Worm (Caenorhabditis elegans) whole organism, L1 larva: Measurements from ENCODE around the gene F13H8.2.

ENCODE experiments used
- C34B4.2 ChIP-seq: sonication (generic microtip); optimal IDR thresholded peaks from 2 replicates; lab custom pipeline; 2017; ENCODE audit warnings: mild to moderate bottlenecking, missing genetic modification characterization, missing compliant biosample characterization
- aly-2 ChIP-seq: fragments of 150-350 bp; optimal IDR thresholded peaks from 2 replicates; lab custom pipeline; 2014; ENCODE audit warnings: missing biosample characterization, missing genetic modification characterization
- ama-1 ChIP-seq: fragments of 150-350 bp; optimal IDR thresholded peaks from 2 replicates; lab custom pipeline; 2014
- blmp-1 ChIP-seq: fragments of 150-350 bp; optimal IDR thresholded peaks from 2 replicates; lab custom pipeline; 2014; ENCODE audit warnings: missing biosample characterization, missing genetic modification characterization
- ceh-88 ChIP-seq: fragments of 200-800 bp; sonication (Bioruptor generic); IDR thresholded peaks from 2 replicates; pipeline ENCODE4 v1.3.6; 2022; ENCODE audit warnings: missing genetic modification characterization, missing compliant biosample characterization
- ceh-90 ChIP-seq: sonication (generic microtip); optimal IDR thresholded peaks from 2 replicates; lab custom pipeline; 2016; ENCODE audit warnings: missing genetic modification characterization, missing compliant biosample characterization
- ces-1 ChIP-seq: fragments of 150-350 bp; optimal IDR thresholded peaks from 2 replicates; lab custom pipeline; 2014; ENCODE audit warnings: missing biosample characterization, missing genetic modification reagents, missing genetic modification characterization
- dpl-1 ChIP-seq, 3 experiments: fragments of 150-350 bp in 2 of 3; sonication (generic microtip) in 1 of 3; optimal IDR thresholded peaks; 2 replicates each; lab custom pipeline; 2014 to 2017; ENCODE audit warnings: missing biosample characterization in 3 of 3, missing genetic modification characterization in 3 of 3, missing genetic modification reagents in 3 of 3
- dsc-1 ChIP-seq: sonication (generic microtip); optimal IDR thresholded peaks from 2 replicates; lab custom pipeline; 2016; ENCODE audit warnings: mild to moderate bottlenecking, missing genetic modification characterization, missing compliant biosample characterization
- efl-1 ChIP-seq, 4 experiments: fragments of 150-350 bp; optimal IDR thresholded peaks in 3 of 4; peaks in 1 of 4; 1 replicate in 1 of 4; 2 replicates in 3 of 4; lab custom pipeline; 2014; ENCODE audit warnings: missing biosample characterization in 2 of 4, missing genetic modification characterization in 2 of 4, missing genetic modification reagents in 2 of 4
- efl-3 ChIP-seq: fragments of 200-800 bp; sonication (Bioruptor generic); optimal IDR thresholded peaks from 2 replicates; lab custom pipeline; 2018; ENCODE audit warnings: mild to moderate bottlenecking, missing genetic modification characterization, missing compliant biosample characterization
- egl-27 ChIP-seq, 2 experiments: fragments of 150-350 bp in 1 of 2; sonication (generic microtip); optimal IDR thresholded peaks; 3 replicates each; lab custom pipeline; 2017 to 2018; ENCODE audit warnings: missing biosample characterization in 2 of 2, missing genetic modification characterization in 2 of 2, missing genetic modification reagents in 2 of 2
- elt-3 ChIP-seq, 6 experiments: fragments of 150-350 bp in 1 of 6; sonication (generic microtip); optimal IDR thresholded peaks; 2 replicates each; lab custom pipeline; 2017 to 2018; ENCODE audit warnings: missing biosample characterization in 6 of 6, missing genetic modification characterization in 6 of 6, inconsistent platforms in 1 of 6
- fkh-4 ChIP-seq: sonication (generic microtip); optimal IDR thresholded peaks from 2 replicates; lab custom pipeline; 2016; ENCODE audit warnings: missing compliant biosample characterization, missing genetic modification characterization, borderline replicate concordance
- fos-1 ChIP-seq: fragments of 150-350 bp; optimal IDR thresholded peaks from 2 replicates; lab custom pipeline; 2014; ENCODE audit warnings: missing biosample characterization, missing genetic modification characterization
- lin-35 ChIP-seq, 2 experiments: fragments of 150-350 bp; optimal IDR thresholded peaks; 2 replicates each; lab custom pipeline; 2014; ENCODE audit warnings: missing biosample characterization in 2 of 2, missing genetic modification characterization in 2 of 2, missing genetic modification reagents in 2 of 2
- lsy-2 ChIP-seq, 2 experiments: fragments of 150-350 bp; optimal IDR thresholded peaks; 2 replicates each; lab custom pipeline; 2014; ENCODE audit warnings: missing biosample characterization in 2 of 2, missing genetic modification characterization in 2 of 2
- mdl-1 ChIP-seq, 2 experiments: fragments of 150-350 bp; optimal IDR thresholded peaks; 2 replicates each; lab custom pipeline; 2014 to 2017; ENCODE audit warnings: missing biosample characterization in 2 of 2, missing genetic modification characterization in 2 of 2, inconsistent platforms in 1 of 2
- nhr-11 ChIP-seq: fragments of 150-350 bp; optimal IDR thresholded peaks from 2 replicates; lab custom pipeline; 2014; ENCODE audit warnings: missing biosample characterization, missing genetic modification characterization
- nhr-20 ChIP-seq: sonication (generic microtip); optimal IDR thresholded peaks from 2 replicates; lab custom pipeline; 2016; ENCODE audit warnings: mild to moderate bottlenecking, missing genetic modification characterization, missing compliant biosample characterization
- nhr-71 ChIP-seq: sonication (generic microtip); optimal IDR thresholded peaks from 2 replicates; lab custom pipeline; 2016; ENCODE audit warnings: mild to moderate bottlenecking, missing genetic modification characterization, moderate library complexity, missing compliant biosample characterization
- nhr-90 ChIP-seq: sonication (generic microtip); optimal IDR thresholded peaks from 2 replicates; lab custom pipeline; 2016; ENCODE audit warnings: mild to moderate bottlenecking, missing genetic modification characterization, missing compliant biosample characterization; ENCODE audit not compliant: poor library complexity
- rnt-1 ChIP-seq: sonication (generic microtip); optimal IDR thresholded peaks from 2 replicates; lab custom pipeline; 2016; ENCODE audit warnings: mild to moderate bottlenecking, missing genetic modification characterization, moderate library complexity, missing compliant biosample characterization
- skn-1 ChIP-seq: fragments of 150-350 bp; optimal IDR thresholded peaks from 2 replicates; lab custom pipeline; 2014; ENCODE audit warnings: missing biosample characterization, missing genetic modification characterization
- snpc-4 ChIP-seq: fragments of 150-350 bp; optimal IDR thresholded peaks from 2 replicates; lab custom pipeline; 2014; ENCODE audit warnings: missing biosample characterization, missing genetic modification characterization
- snu-23 ChIP-seq: sonication (generic microtip); optimal IDR thresholded peaks from 2 replicates; lab custom pipeline; 2016; ENCODE audit warnings: missing genetic modification characterization, missing compliant biosample characterization
- swsn-7 ChIP-seq: sonication (generic microtip); optimal IDR thresholded peaks from 2 replicates; lab custom pipeline; 2016; ENCODE audit warnings: missing genetic modification characterization, missing compliant biosample characterization
- tlp-1 ChIP-seq: fragments of 150-350 bp; optimal IDR thresholded peaks from 2 replicates; lab custom pipeline; 2014; ENCODE audit warnings: missing biosample characterization, missing genetic modification characterization
- unc-30 ChIP-seq: sonication (generic microtip); optimal IDR thresholded peaks from 2 replicates; lab custom pipeline; 2017; ENCODE audit warnings: missing biosample characterization, missing genetic modification characterization
- unc-62 ChIP-seq: fragments of 150-350 bp; optimal IDR thresholded peaks from 2 replicates; lab custom pipeline; 2014; ENCODE audit warnings: missing biosample characterization, missing genetic modification reagents, missing genetic modification characterization
- unc-86 ChIP-seq: sonication (generic microtip); optimal IDR thresholded peaks from 2 replicates; lab custom pipeline; 2016; ENCODE audit warnings: missing genetic modification characterization, missing compliant biosample characterization
- vab-15 ChIP-seq: sonication (generic microtip); optimal IDR thresholded peaks from 2 replicates; lab custom pipeline; 2017; ENCODE audit warnings: missing genotype, mild to moderate bottlenecking, missing genetic modification characterization, missing compliant biosample characterization
- xbp-1 ChIP-seq: sonication (generic microtip); optimal IDR thresholded peaks from 2 replicates; lab custom pipeline; 2016; ENCODE audit warnings: missing genetic modification characterization, missing compliant biosample characterization
- zag-1 ChIP-seq: fragments of 150-350 bp; optimal IDR thresholded peaks from 2 replicates; lab custom pipeline; 2014; ENCODE audit warnings: missing biosample characterization, missing genetic modification characterization
- zip-4 ChIP-seq: fragments of 200-800 bp; sonication (Bioruptor generic); optimal IDR thresholded peaks from 2 replicates; lab custom pipeline; 2018; ENCODE audit warnings: mild to moderate bottlenecking, missing genetic modification characterization, moderate library complexity, missing compliant biosample characterization
- ztf-4 ChIP-seq: fragments of 150-350 bp; optimal IDR thresholded peaks from 2 replicates; lab custom pipeline; 2014; ENCODE audit warnings: missing biosample characterization, missing genetic modification characterization

The F13H8.2 gene

DNA sequence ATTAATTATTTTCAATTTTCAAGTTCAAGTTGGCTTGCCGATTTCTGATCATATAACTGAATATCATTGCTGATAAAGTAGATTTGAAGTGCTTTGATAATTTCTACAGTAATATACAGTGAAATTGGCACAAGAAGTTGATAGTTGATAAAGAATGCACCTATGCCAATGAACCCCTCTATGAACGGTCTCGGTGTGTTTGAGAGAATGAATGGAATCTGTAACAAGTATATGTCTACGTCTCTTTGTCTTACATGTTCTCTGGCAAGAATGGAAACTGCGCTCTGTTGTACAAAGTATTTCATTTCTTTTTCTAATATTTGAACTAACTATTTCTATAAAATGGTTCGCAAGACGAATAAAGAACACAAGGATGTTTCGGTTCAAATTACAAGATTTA, 28.4 kb upstream of the F13H8.2 start, which contains the start of gene T24H7.8:
Gene T24H7.8, plus strand, starts transcription at position 301 of the 400 bp plus-strand sequence.
- TF ChIP-seq unc-86 (tag; lab: Kevin White, UChicago) (no peak), fos-1 (no peak), fkh-4 (no peak), unc-62 (GFP tag; lab: Kevin White, UChicago) (no peak), lin-35 (GFP tag; optimal IDR thresholded peaks at IDR 0.05; lab: Kevin White, UChicago) (no peak), aly-2 (tag; lab: Kevin White, UChicago) (no peak), mdl-1 (tag; optimal IDR thresholded peaks at IDR 0.05; lab: Kevin White, UChicago) (no peak), zag-1 (tag; lab: Kevin White, UChicago) (no peak), zip-4 (GFP tag; lab: Kevin White, UChicago) (no peak), ztf-4 (tag; lab: Kevin White, UChicago) (no peak), efl-1 (optimal IDR thresholded peaks at IDR 0.05; lab: Kevin White, UChicago) (no peak), efl-1 (GFP tag; optimal IDR thresholded peaks at IDR 0.05 in 1 of 2; lab: Kevin White, UChicago) (no peak), skn-1 (tag; lab: Kevin White, UChicago) (no peak), dsc-1 (tag; lab: Kevin White, UChicago) (no peak), efl-3 (GFP tag; lab: Kevin White, UChicago) (no peak), egl-27 (tag; optimal IDR thresholded peaks at IDR 0.05; lab: Kevin White, UChicago) (no peak)
- TF ChIP-seq, all 84 proteins: peak for 0

DNA sequence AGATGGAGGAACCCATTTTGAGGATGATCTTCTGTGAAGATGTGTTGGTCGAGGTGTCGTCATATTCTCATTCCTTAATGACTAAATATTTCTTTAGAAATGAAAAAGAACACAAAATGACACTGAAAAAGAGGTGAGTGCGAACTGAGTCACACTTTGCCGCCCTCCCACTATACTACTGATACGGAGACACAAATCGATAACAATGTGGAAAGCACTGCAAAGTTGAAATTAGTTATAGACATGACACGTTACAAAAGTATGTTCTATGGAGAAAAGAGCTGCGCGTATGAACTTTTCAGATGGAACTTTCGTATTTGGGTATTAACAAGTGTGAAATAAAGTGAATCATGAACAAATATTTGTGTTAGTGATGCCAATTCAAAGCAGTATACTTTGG, 26.0 kb upstream of the F13H8.2 start, which contains the start of gene tat-4:
Gene tat-4, minus strand, starts transcription at position 117 of the 400 bp plus-strand sequence.
- TF ChIP-seq lin-35 (GFP tag; optimal IDR thresholded peaks at IDR 0.05; lab: Kevin White, UChicago) (peak in 1 of 2 experiments; percentile 26), tlp-1 (tag; lab: Kevin White, UChicago) (no peak), ceh-88 (GFP tag; lab: Robert Waterston, UW) (no peak), elt-3 (tag; optimal IDR thresholded peaks at IDR 0.05; lab: Kevin White, UChicago) (no peak)

DNA sequence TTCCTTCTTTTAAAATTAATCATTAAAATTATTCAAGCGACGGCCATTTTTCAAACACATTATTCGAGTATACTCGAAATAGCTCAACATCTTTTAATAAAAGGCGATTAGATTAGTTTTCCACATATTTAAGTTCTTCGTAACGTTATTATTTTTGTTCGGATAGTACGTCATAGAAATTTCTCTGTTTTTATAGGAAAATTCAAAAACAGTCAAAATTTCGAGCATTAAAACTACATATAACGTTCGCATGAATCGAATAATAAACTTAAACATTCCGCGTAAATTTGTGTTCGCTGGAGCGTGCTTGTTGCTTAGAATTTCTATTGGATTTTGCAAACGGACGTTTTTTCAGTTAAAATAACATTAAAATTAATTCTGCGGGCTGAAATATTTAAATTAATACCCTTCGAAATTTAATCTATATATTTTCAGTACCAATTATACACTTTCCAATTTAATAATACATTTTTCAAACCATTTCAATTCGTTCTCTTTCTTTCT, 24.9 kb upstream of the F13H8.2 start, which contains the start of gene blos-4:
Gene blos-4, plus strand, starts transcription at position 51 of the 504 bp plus-strand sequence.
- TF ChIP-seq lsy-2 (tag; optimal IDR thresholded peaks at IDR 0.05; lab: Kevin White, UChicago) = peak in 1 of 2 experiments; percentile 30
- TF ChIP-seq dpl-1 (GFP tag; optimal IDR thresholded peaks at IDR 0.05; lab: Kevin White, UChicago) = peak; percentile 19 to 80 (median 67)
- TF ChIP-seq lin-35 (GFP tag; optimal IDR thresholded peaks at IDR 0.05; lab: Kevin White, UChicago) = peak; percentile 37 to 90
- TF ChIP-seq dsc-1 (tag; lab: Kevin White, UChicago) = no peak
- TF ChIP-seq ceh-90 (tag; lab: Kevin White, UChicago) = no peak
- TF ChIP-seq efl-1 (optimal IDR thresholded peaks at IDR 0.05; lab: Kevin White, UChicago) = peak in 1 of 2 experiments; percentile 71
- peak; percentile 78 to 97 for TF ChIP-seq efl-1 (GFP tag; optimal IDR thresholded peaks at IDR 0.05 in 1 of 2; lab: Kevin White, UChicago)
- TF ChIP-seq blmp-1 = peak; percentile 1

DNA sequence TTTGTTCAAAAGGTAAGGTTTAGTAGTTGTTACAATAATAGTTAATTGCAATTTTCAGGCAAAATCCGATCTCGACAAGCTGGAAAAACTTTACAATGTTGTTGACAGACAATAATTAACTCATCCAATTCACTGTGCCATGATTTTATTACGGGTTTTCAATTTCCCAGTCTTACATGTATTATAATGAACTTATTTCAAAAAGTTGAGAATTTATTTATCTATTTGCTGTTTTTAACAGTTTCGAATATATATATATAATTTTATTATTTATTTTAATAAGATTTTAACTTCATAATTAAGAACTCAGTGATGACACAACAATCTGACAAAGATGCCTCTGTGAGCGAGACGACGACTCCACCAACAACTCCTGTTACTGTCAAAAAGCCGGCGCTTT, 24.1 kb upstream of the F13H8.2 start, which contains the start of gene lelo-1:
Gene lelo-1, plus strand, starts transcription at position 301 of the 400 bp plus-strand sequence.
- TF ChIP-seq efl-1 (optimal IDR thresholded peaks at IDR 0.05; lab: Kevin White, UChicago) (no peak), efl-1 (GFP tag; optimal IDR thresholded peaks at IDR 0.05 in 1 of 2; lab: Kevin White, UChicago) (peak in 1 of 2 experiments; percentile 30), unc-30 (tag; lab: Kevin White, UChicago) (no peak)

DNA sequence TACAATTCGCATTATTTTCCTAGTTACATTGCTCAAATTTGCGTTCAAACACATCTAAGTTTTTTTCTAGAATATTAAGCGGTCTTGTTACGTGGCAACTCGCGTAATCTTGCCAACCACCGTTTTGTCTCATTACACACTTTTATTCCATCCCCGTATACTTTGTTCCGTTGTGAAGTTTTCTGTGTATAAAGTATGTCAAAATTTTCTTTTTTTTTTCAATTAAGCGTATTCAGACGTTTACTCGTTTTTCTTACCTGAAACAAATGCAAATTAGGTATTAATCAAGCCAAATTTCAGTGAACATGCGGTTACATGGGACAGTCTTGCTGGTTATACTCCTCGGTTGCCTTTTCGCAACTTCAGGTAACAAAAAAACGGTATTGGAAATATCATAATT, 23.2 kb upstream of the F13H8.2 start, which contains the start of gene T24H7.2:
Gene T24H7.2, plus strand, starts transcription at position 301 of the 400 bp plus-strand sequence.
- TF ChIP-seq nhr-11 (tag; lab: Kevin White, UChicago) (no peak), vab-15 (tag; lab: Kevin White, UChicago) (no peak)
- TF ChIP-seq, all 84 proteins: peak for 0

DNA sequence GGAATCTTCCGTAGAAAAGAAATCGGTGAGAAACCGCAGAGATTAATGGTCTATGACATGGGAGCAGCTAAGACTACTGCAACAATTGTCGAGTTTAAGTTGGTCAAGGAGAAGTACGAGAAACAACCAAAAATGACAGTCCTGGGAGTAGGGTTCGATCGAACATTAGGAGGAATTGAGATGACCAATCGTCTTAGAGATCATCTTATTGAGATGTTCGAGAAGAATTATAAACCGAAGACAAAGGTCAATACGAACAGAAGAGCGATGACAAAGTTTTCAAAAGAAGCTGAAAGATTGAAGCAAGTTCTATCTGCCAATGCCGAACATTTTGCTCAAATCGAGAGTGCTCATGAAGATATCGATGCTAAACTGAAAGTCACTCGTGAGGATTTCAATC, 22.1 kb upstream of the F13H8.2 start:
- TF ChIP-seq xbp-1 (tag; lab: Kevin White, UChicago) = no peak
- no peak for TF ChIP-seq efl-1 (optimal IDR thresholded peaks at IDR 0.05; lab: Kevin White, UChicago)
- TF ChIP-seq efl-1 (GFP tag; optimal IDR thresholded peaks at IDR 0.05 in 1 of 2; lab: Kevin White, UChicago) = peak in 1 of 2 experiments; percentile 56

DNA sequence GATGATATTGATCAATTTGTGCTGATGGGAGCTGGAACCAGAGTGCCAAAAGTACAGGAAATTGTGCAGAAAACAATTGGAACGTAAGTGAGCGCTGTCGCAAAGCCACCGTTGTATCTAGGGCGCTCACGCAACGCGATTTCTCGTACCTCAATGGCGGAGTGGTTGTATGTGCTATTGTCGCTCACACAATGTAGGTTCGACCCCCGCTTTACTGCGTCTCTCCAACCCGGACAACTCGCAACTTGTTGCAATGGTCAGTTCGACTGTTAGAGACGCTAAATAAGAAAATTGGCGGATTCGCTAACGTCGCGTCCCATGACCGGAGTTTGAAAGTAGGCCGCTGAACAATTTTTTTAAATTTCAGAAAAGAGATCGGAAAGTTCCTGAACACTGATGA, 21.7 kb upstream of the F13H8.2 start:
- peak; percentile 58 for TF ChIP-seq nhr-71 (tag; lab: Kevin White, UChicago)
- TF ChIP-seq snu-23 = peak; percentile 64
- TF ChIP-seq efl-1 (optimal IDR thresholded peaks at IDR 0.05; lab: Kevin White, UChicago) = peak; percentile 64 to 74
- TF ChIP-seq efl-1 (GFP tag; optimal IDR thresholded peaks at IDR 0.05 in 1 of 2; lab: Kevin White, UChicago) = peak; percentile 62 to 98
- no peak for TF ChIP-seq fkh-4
- peak; percentile 28 for TF ChIP-seq dsc-1 (tag; lab: Kevin White, UChicago)
- no peak for TF ChIP-seq C34B4.2
- TF ChIP-seq swsn-7 (tag; lab: Kevin White, UChicago) = peak; percentile 58
- peak; percentile 20 for TF ChIP-seq xbp-1 (tag; lab: Kevin White, UChicago)
- TF ChIP-seq nhr-20 (tag; lab: Kevin White, UChicago) = peak; percentile 45
- no peak for TF ChIP-seq ces-1
- peak; percentile 64 for TF ChIP-seq nhr-90 (tag; lab: Kevin White, UChicago)
- TF ChIP-seq snpc-4 (tag; lab: Kevin White, UChicago) = no peak
- peak; percentile 18 for TF ChIP-seq unc-86 (tag; lab: Kevin White, UChicago)
- peak; percentile 52 for TF ChIP-seq rnt-1
- TF ChIP-seq ama-1 (lab: Kevin White, UChicago) = no peak
